Fruit fly (Drosophila melanogaster) whole organism, embryonic: Measurements from ENCODE around the gene CG7362.

ENCODE experiments used
- Atf6 ChIP-seq: fragments of 200-800 bp; sonication (Bioruptor generic); IDR thresholded peaks from 2 replicates; pipeline ENCODE4 v1.3.6; 2022; ENCODE audit warnings: missing biosample characterization, missing genetic modification characterization
- CG10147 ChIP-seq: fragments of 200-800 bp; sonication (Bioruptor generic); optimal IDR thresholded peaks from 2 replicates; lab custom pipeline; 2019; ENCODE audit warnings: missing biosample characterization, mild to moderate bottlenecking, missing genetic modification characterization, moderate library complexity
- CG10462 ChIP-seq: fragments of 200-800 bp; sonication (Bioruptor generic); optimal IDR thresholded peaks from 2 replicates; lab custom pipeline; 2016; ENCODE audit warnings: missing biosample characterization, missing genetic modification characterization
- CG11504 ChIP-seq: fragments of 200-800 bp; sonication (Bioruptor generic); optimal IDR thresholded peaks from 3 replicates; lab custom pipeline; 2019; ENCODE audit warnings: missing biosample characterization, mild to moderate bottlenecking, missing genetic modification characterization, moderate library complexity
- CG11696 ChIP-seq: fragments of 200-800 bp; sonication (Bioruptor generic); IDR thresholded peaks from 2 replicates; pipeline ENCODE4 v1.3.6; 2022; ENCODE audit warnings: missing biosample characterization, missing genetic modification characterization
- CG12155 ChIP-seq: fragments of 200-800 bp; sonication (Bioruptor generic); optimal IDR thresholded peaks from 3 replicates; lab custom pipeline; 2016; ENCODE audit warnings: missing biosample characterization, missing genetic modification characterization
- CG12391 ChIP-seq: fragments of 200-800 bp; sonication (Bioruptor generic); optimal IDR thresholded peaks from 3 replicates; lab custom pipeline; 2018; ENCODE audit warnings: missing biosample characterization, mild to moderate bottlenecking, missing genetic modification characterization, moderate library complexity
- CG12659 ChIP-seq: fragments of 200-800 bp; sonication (Bioruptor generic); optimal IDR thresholded peaks from 3 replicates; lab custom pipeline; 2017; ENCODE audit warnings: mild to moderate bottlenecking, missing biosample characterization, missing genetic modification reagents, missing genetic modification characterization
- CG15011 ChIP-seq: fragments of 200-800 bp; sonication (Bioruptor generic); optimal IDR thresholded peaks from 3 replicates; lab custom pipeline; 2018; ENCODE audit warnings: missing biosample characterization, mild to moderate bottlenecking, missing genetic modification characterization
- CG15479 ChIP-seq: fragments of 200-800 bp; sonication (Bioruptor generic); optimal IDR thresholded peaks from 3 replicates; lab custom pipeline; 2019; ENCODE audit warnings: missing biosample characterization, mild to moderate bottlenecking, missing genetic modification characterization, moderate library complexity
- CG17359 ChIP-seq: fragments of 200-800 bp; sonication (Bioruptor generic); optimal IDR thresholded peaks from 3 replicates; lab custom pipeline; 2018; ENCODE audit warnings: missing biosample characterization, mild to moderate bottlenecking, missing genetic modification characterization, moderate library complexity
- CG17361 ChIP-seq: fragments of 200-800 bp; sonication (Bioruptor generic); IDR thresholded peaks from 3 replicates; pipeline ENCODE4 v1.3.6; 2022; ENCODE audit warnings: missing biosample characterization, missing genetic modification characterization
- CG17568 ChIP-seq: fragments of 200-800 bp; sonication (Bioruptor generic); optimal IDR thresholded peaks from 2 replicates; lab custom pipeline; 2018; ENCODE audit warnings: missing biosample characterization, mild to moderate bottlenecking, missing genetic modification characterization, moderate library complexity
- CG1832 ChIP-seq: fragments of 200-800 bp; sonication (Bioruptor generic); optimal IDR thresholded peaks from 2 replicates; lab custom pipeline; 2017; ENCODE audit warnings: missing biosample characterization, mild to moderate bottlenecking, missing genetic modification characterization, inconsistent platforms
- CG2120 ChIP-seq: fragments of 200-800 bp; sonication (Bioruptor generic); optimal IDR thresholded peaks from 3 replicates; lab custom pipeline; 2016; ENCODE audit warnings: missing biosample characterization, missing genetic modification characterization
- CG32532 ChIP-seq: fragments of 200-800 bp; sonication (Bioruptor generic); IDR thresholded peaks from 2 replicates; pipeline ENCODE4 v1.3.6; 2022; ENCODE audit warnings: missing biosample characterization, missing genetic modification characterization
- CG33213 ChIP-seq: fragments of 200-800 bp; sonication (Bioruptor generic); optimal IDR thresholded peaks from 3 replicates; lab custom pipeline; 2016; ENCODE audit warnings: missing biosample characterization, missing genetic modification characterization
- CG3847 ChIP-seq: fragments of 200-800 bp; sonication (Bioruptor generic); IDR thresholded peaks from 2 replicates; pipeline ENCODE4 v1.3.6; 2022; ENCODE audit warnings: missing biosample characterization, missing genetic modification characterization
- CG4328 ChIP-seq: fragments of 200-800 bp; sonication (Bioruptor generic); optimal IDR thresholded peaks from 3 replicates; lab custom pipeline; 2017; ENCODE audit warnings: missing biosample characterization, missing genetic modification reagents, missing genetic modification characterization
- CG6813 ChIP-seq: fragments of 200-800 bp; sonication (Bioruptor generic); optimal IDR thresholded peaks from 2 replicates; lab custom pipeline; 2017; ENCODE audit warnings: missing biosample characterization, missing genetic modification characterization, mild to moderate bottlenecking, moderate library complexity, missing genetic modification reagents
- CG7745 ChIP-seq: fragments of 200-800 bp; sonication (Bioruptor generic); optimal IDR thresholded peaks from 2 replicates; lab custom pipeline; 2018; ENCODE audit warnings: missing biosample characterization, mild to moderate bottlenecking, missing genetic modification characterization, moderate library complexity
- CG7928 ChIP-seq: fragments of 200-800 bp; sonication (Bioruptor generic); optimal IDR thresholded peaks from 2 replicates; lab custom pipeline; 2017; ENCODE audit warnings: missing biosample characterization, mild to moderate bottlenecking, missing genetic modification characterization
- CG8290 ChIP-seq, 3 experiments: fragments of 200-800 bp; sonication (Bioruptor generic); optimal IDR thresholded peaks; 2 replicates each; lab custom pipeline; 2016 to 2019; ENCODE audit warnings: missing biosample characterization in 3 of 3, missing genetic modification characterization in 3 of 3, mild to moderate bottlenecking in 2 of 3, moderate library complexity in 1 of 3
- Dp ChIP-seq: fragments of 200-800 bp; sonication (Bioruptor generic); optimal IDR thresholded peaks from 2 replicates; lab custom pipeline; 2018; ENCODE audit warnings: missing biosample characterization, mild to moderate bottlenecking, missing genetic modification characterization, moderate library complexity
- ERR ChIP-seq: fragments of 200-800 bp; sonication (Bioruptor generic); optimal IDR thresholded peaks from 2 replicates; lab custom pipeline; 2016; ENCODE audit warnings: missing biosample characterization, missing genetic modification characterization
- Elba2 ChIP-seq: fragments of 200-800 bp; sonication (Bioruptor generic); optimal IDR thresholded peaks from 3 replicates; lab custom pipeline; 2016; ENCODE audit warnings: missing biosample characterization, missing genetic modification characterization
- HmgZ ChIP-seq: fragments of 200-800 bp; sonication (Bioruptor generic); optimal IDR thresholded peaks from 2 replicates; lab custom pipeline; 2018; ENCODE audit warnings: missing biosample characterization, mild to moderate bottlenecking, missing genetic modification characterization
- Hr51 ChIP-seq, 2 experiments: fragments of 200-800 bp; sonication (Bioruptor generic); optimal IDR thresholded peaks; 2 replicates in 1 of 2; 3 replicates in 1 of 2; lab custom pipeline; 2016 to 2018; ENCODE audit warnings: missing biosample characterization in 2 of 2, missing genetic modification characterization in 2 of 2, mild to moderate bottlenecking in 1 of 2, moderate library complexity in 1 of 2
- PHDP ChIP-seq: fragments of 200-800 bp; sonication (Bioruptor generic); optimal IDR thresholded peaks from 3 replicates; lab custom pipeline; 2018; ENCODE audit warnings: missing biosample characterization, mild to moderate bottlenecking, missing genetic modification characterization, moderate library complexity
- Ptx1 ChIP-seq: fragments of 200-800 bp; sonication (Bioruptor generic); IDR thresholded peaks from 2 replicates; pipeline ENCODE4 v1.3.6; 2022; ENCODE audit warnings: missing biosample characterization, missing genetic modification characterization
- amos ChIP-seq: fragments of 200-800 bp; sonication (Bioruptor generic); IDR thresholded peaks from 2 replicates; pipeline ENCODE4 v1.3.6; 2022; ENCODE audit warnings: missing biosample characterization, missing genetic modification characterization; ENCODE audit not compliant: partially characterized antibody
- bigmax ChIP-seq: fragments of 200-800 bp; sonication (Bioruptor generic); optimal IDR thresholded peaks from 2 replicates; lab custom pipeline; 2018; ENCODE audit warnings: missing biosample characterization, mild to moderate bottlenecking, missing genetic modification characterization
- caup ChIP-seq: fragments of 200-800 bp; sonication (Bioruptor generic); optimal IDR thresholded peaks from 3 replicates; lab custom pipeline; 2017; ENCODE audit warnings: missing biosample characterization, mild to moderate bottlenecking, missing genetic modification characterization, moderate library complexity; ENCODE audit not compliant: severe bottlenecking
- chm ChIP-seq: fragments of 200-800 bp; sonication (Bioruptor generic); IDR thresholded peaks from 2 replicates; pipeline ENCODE4 v1.3.6; 2022; ENCODE audit warnings: missing biosample characterization, missing genetic modification characterization
- corto ChIP-seq: fragments of 200-800 bp; sonication (Bioruptor generic); optimal IDR thresholded peaks from 2 replicates; lab custom pipeline; 2016; ENCODE audit warnings: missing biosample characterization, mild to moderate bottlenecking, missing genetic modification characterization, moderate library complexity
- cwo ChIP-seq: fragments of 200-800 bp; sonication (Bioruptor generic); optimal IDR thresholded peaks from 3 replicates; lab custom pipeline; 2017; ENCODE audit warnings: missing biosample characterization, missing genetic modification characterization, mild to moderate bottlenecking, moderate library complexity, missing genetic modification reagents
- gcm ChIP-seq: fragments of 200-800 bp; sonication (Bioruptor generic); optimal IDR thresholded peaks from 2 replicates; lab custom pipeline; 2019; ENCODE audit warnings: missing biosample characterization, mild to moderate bottlenecking, missing genetic modification characterization, moderate library complexity
- gt ChIP-seq: fragments of 200-800 bp; sonication (Bioruptor generic); IDR thresholded peaks from 2 replicates; pipeline ENCODE4 v1.3.6; 2022; ENCODE audit warnings: missing biosample characterization, missing genetic modification characterization
- jumu ChIP-seq: fragments of 200-800 bp; sonication (Bioruptor generic); optimal IDR thresholded peaks from 3 replicates; lab custom pipeline; 2016; ENCODE audit warnings: missing biosample characterization, missing genetic modification characterization
- pfk ChIP-seq: fragments of 200-800 bp; sonication (Bioruptor generic); optimal IDR thresholded peaks from 2 replicates; lab custom pipeline; 2018; ENCODE audit warnings: missing biosample characterization, mild to moderate bottlenecking, missing genetic modification characterization, moderate library complexity
- scrt ChIP-seq: fragments of 200-800 bp; sonication (Bioruptor generic); optimal IDR thresholded peaks from 2 replicates; lab custom pipeline; 2018; ENCODE audit warnings: missing biosample characterization, mild to moderate bottlenecking, missing genetic modification characterization, moderate library complexity
- sima ChIP-seq: fragments of 200-800 bp; sonication (Bioruptor generic); optimal IDR thresholded peaks from 2 replicates; lab custom pipeline; 2016; ENCODE audit warnings: missing biosample characterization, missing genetic modification characterization
- sisA ChIP-seq: fragments of 200-800 bp; sonication (Bioruptor generic); IDR thresholded peaks from 2 replicates; pipeline ENCODE4 v1.3.6; 2022; ENCODE audit warnings: missing biosample characterization, missing genetic modification characterization
- slbo ChIP-seq: fragments of 200-800 bp; sonication (Bioruptor generic); IDR thresholded peaks from 2 replicates; pipeline ENCODE4 v1.3.6; 2022; ENCODE audit warnings: missing biosample characterization, missing genetic modification characterization
- so ChIP-seq: fragments of 200-800 bp; sonication (Bioruptor generic); IDR thresholded peaks from 3 replicates; pipeline ENCODE4 v1.3.6; 2022; ENCODE audit warnings: missing biosample characterization, missing genetic modification characterization
- stc ChIP-seq: fragments of 200-800 bp; sonication (Bioruptor generic); IDR thresholded peaks from 2 replicates; pipeline ENCODE4 v1.3.6; 2022; ENCODE audit warnings: missing biosample characterization, missing genetic modification characterization
- tgo ChIP-seq: fragments of 200-800 bp; sonication (Bioruptor generic); IDR thresholded peaks from 3 replicates; pipeline ENCODE4 v1.3.6; 2022; ENCODE audit warnings: missing biosample characterization, missing genetic modification characterization

CG7362 gene

DNA sequence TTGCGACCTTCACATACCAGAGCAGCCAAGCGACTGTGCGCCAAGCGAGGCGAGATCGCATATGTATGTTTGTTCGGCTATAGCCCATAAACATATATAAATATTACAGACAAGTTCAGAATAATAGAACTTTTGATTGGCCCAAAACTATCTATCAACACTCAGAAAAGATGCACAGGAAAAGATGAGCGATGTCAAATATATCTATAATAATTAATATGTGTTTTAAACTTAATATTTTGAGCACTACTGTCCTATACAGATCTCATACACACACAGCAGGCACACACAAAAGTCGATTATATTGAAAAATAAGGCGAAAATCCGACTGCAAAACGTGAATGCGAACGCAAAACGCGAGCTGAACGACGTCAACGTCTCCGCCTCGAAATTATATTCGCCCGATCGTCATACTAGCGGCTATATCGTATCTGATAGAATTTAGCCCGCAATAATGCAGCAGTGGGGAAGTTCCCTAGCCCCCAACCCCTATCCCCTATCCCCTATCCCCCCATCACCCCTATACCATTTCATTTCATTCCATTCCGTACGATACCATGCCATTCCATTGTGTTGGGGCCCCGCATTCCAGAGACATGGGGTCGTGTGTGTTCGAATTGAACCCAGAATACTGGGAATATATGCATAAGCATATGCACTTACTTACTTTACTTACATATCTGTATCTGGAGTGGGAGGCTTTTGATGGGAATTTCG, 42.7 kb downstream of the CG7362 start (continued):
- TF ChIP-seq pfk (GFP tag; lab: Kevin White, UChicago), result peak; percentile 56
- TF ChIP-seq sisA (GFP tag; lab: Robert Waterston, UW), result no peak
- TF ChIP-seq chm (GFP tag; lab: Robert Waterston, UW), result no peak
- peak; percentile 27 for TF ChIP-seq CG11504 (tag; lab: Kevin White, UChicago)
- TF ChIP-seq cwo, result peak; percentile 49
- 0 out of 2 replicates have a peak, but pooled peaks have one; percentile 19 for TF ChIP-seq stc (GFP tag; lab: Robert Waterston, UW)
- peak; percentile 52; the same call in 1 of the 2 replicates for TF ChIP-seq Atf6 (GFP tag; lab: Robert Waterston, UW)
- no peak for TF ChIP-seq sima (GFP tag; lab: Kevin White, UChicago)
- TF ChIP-seq so, result 0 out of 3 replicates have a peak, but pooled peaks have one; percentile 15
- no peak for TF ChIP-seq CG17568 (GFP tag; lab: Kevin White, UChicago)
- peak; percentile 94 for TF ChIP-seq gcm (GFP tag; lab: Kevin White, UChicago)
- TF ChIP-seq tgo (GFP tag; lab: Robert Waterston, UW), result peak; percentile 42; the same call in 2 of the 3 replicates
- TF ChIP-seq CG12155 (GFP tag; lab: Kevin White, UChicago), result peak; percentile 4
- no peak for TF ChIP-seq CG4328 (GFP tag; lab: Kevin White, UChicago)
- peak; percentile 21 for TF ChIP-seq CG6813 (GFP tag; lab: Kevin White, UChicago)
- TF ChIP-seq Hr51 (GFP tag; optimal IDR thresholded peaks at IDR 0.05; lab: Kevin White, UChicago), result peak in 1 of 2 experiments; percentile 9
- TF ChIP-seq scrt (GFP tag; lab: Kevin White, UChicago), result peak; percentile 2
- no peak for TF ChIP-seq amos (GFP tag; lab: Robert Waterston, UW)
- no peak for TF ChIP-seq Dp (GFP tag; lab: Kevin White, UChicago)
- no peak for TF ChIP-seq gt (GFP tag; lab: Robert Waterston, UW)
- TF ChIP-seq CG12659 (GFP tag; lab: Kevin White, UChicago), result peak; percentile 27
- peak; percentile 24; the same call in 1 of the 3 replicates for TF ChIP-seq CG17361
- TF ChIP-seq CG32532, result peak; percentile 54; the same call in 1 of the 2 replicates
- no peak for TF ChIP-seq CG7745 (tag; lab: Kevin White, UChicago)
- no peak for TF ChIP-seq ERR (GFP tag; lab: Kevin White, UChicago)
- peak; percentile 28 for TF ChIP-seq CG7928 (GFP tag; lab: Kevin White, UChicago)
- peak; percentile 35 for TF ChIP-seq caup (GFP tag; lab: Kevin White, UChicago)
- no peak for TF ChIP-seq CG15479 (GFP tag; lab: Kevin White, UChicago)
- TF ChIP-seq bigmax (GFP tag; lab: Kevin White, UChicago), result no peak
- no peak for TF ChIP-seq CG10462 (GFP tag; lab: Kevin White, UChicago)
- TF ChIP-seq Elba2 (GFP tag; lab: Kevin White, UChicago), result no peak
- no peak for TF ChIP-seq corto (GFP tag; lab: Kevin White, UChicago)
- TF ChIP-seq CG15011 (GFP tag; lab: Kevin White, UChicago), result peak; percentile 28
- no peak for TF ChIP-seq CG1832 (GFP tag; lab: Kevin White, UChicago)
- peak; percentile 27 for TF ChIP-seq CG10147
- TF ChIP-seq CG12391, result peak; percentile 31
- no peak for TF ChIP-seq CG33213 (GFP tag; lab: Kevin White, UChicago)
- TF ChIP-seq HmgZ, result peak; percentile 4
- TF ChIP-seq jumu, result no peak
- TF ChIP-seq slbo, result peak; percentile 59; the same call in 1 of the 2 replicates
- 0 out of 2 replicates have a peak, but pooled peaks have one; percentile 13 for TF ChIP-seq CG3847 (GFP tag; lab: Robert Waterston, UW)
- peak; percentile 19 for TF ChIP-seq CG2120 (GFP tag; lab: Kevin White, UChicago)
- TF ChIP-seq CG17359 (tag; lab: Kevin White, UChicago), result no peak
- peak; percentile 47; the same call in 1 of the 2 replicates for TF ChIP-seq Ptx1 (GFP tag; lab: Robert Waterston, UW)
- TF ChIP-seq CG11696, result peak; percentile 86
- TF ChIP-seq PHDP, result peak; percentile 25
- no peak for TF ChIP-seq CG8290 (GFP tag; optimal IDR thresholded peaks at IDR 0.05; lab: Kevin White, UChicago)
- TF ChIP-seq CG8290 (tag; optimal IDR thresholded peaks at IDR 0.05; lab: Kevin White, UChicago), result peak in 1 of 2 experiments; percentile 21
